Worm (Caenorhabditis elegans): ENCODE measurements around the gene C55A6.4.

DNA sequence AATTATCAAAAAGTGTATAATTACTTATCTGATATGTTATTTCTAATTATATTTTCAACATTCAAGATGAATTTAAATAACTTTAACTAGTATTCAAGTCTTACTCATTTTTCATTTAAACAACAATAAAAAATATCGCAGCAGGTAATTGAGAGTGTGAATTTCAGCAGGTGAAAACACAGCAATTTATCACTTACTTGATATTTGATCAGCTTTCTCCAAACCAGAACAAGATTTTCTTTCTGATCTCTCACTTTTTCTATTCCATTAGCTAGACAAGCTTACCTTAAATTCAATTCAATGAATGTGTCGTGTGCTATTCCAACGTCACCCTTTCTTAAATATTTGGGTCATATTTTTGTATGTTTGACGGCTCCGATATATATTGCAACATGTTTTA, 32.1 kb downstream of the C55A6.4 start, which contains the start of gene srh-1:
- TF ChIP-seq zag-1 (tag; optimal IDR thresholded peaks at IDR 0.05) (no peak), Y105C5A.15 (GFP tag; IDR thresholded peaks at IDR 0.05) (no peak), lin-39 (tag; optimal IDR thresholded peaks at IDR 0.05) (no peak), R02D3.7 (tag; optimal IDR thresholded peaks at IDR 0.05) (no peak), mep-1 (tag; optimal IDR thresholded peaks at IDR 0.05) (no peak), unc-62 (GFP tag; optimal IDR thresholded peaks at IDR 0.05 in 1 of 2) (no peak), unc-62 (tag; optimal IDR thresholded peaks at IDR 0.05) (no peak), set-16 (GFP tag; IDR thresholded peaks at IDR 0.05) (no peak)

Data from whole organism, L4 larva.